Worm (Caenorhabditis elegans): ENCODE results near the gene K07D4.5.

DNA sequence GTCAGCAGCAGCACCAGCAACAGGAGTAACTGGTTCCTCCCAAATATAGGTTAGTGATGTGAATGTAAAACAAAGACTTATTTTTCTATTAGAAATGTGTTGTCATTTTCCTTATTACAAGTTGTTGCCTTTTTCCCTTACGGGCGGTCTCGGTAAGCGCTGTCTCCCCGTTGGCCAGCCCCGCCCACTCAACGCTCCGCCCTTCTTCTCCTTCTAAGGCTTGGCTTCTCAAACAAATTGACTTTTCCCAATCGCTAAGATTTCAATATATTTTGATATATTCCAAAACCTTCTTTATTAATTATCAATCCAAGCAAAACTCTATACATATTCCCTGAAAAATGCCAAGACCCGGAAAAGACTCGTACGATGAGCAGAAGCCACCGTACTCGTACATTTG is 43.0 kb downstream of the K07D4.5 start, which contains the start of gene lin-31:
- TF ChIP-seq med-1 (GFP tag; optimal IDR thresholded peaks at IDR 0.05; ENCODE audit: insufficient read depth) (no peak), ztf-29 (GFP tag; IDR thresholded peaks at IDR 0.05) (no peak), flt-1 (GFP tag; IDR thresholded peaks at IDR 0.05) (no peak), ztf-23 (GFP tag; IDR thresholded peaks at IDR 0.05) (no peak)

Measured in whole organism, midembryonic.